Fruit fly (Drosophila melanogaster): ENCODE results near the gene CG15172.

Gene CG15172

dm6 chr2L:19069548-19070145 lies 47.4 kb downstream of the CG15172 start, which contains the start of gene CG10702 (continued):
- TF ChIP-seq Oaz (GFP tag; IDR thresholded peaks at IDR 0.05), result no peak
- TF ChIP-seq CG8388 (GFP tag; optimal IDR thresholded peaks at IDR 0.05), result no peak
- peak; percentile 5 for TF ChIP-seq Abd-B (GFP tag; optimal IDR thresholded peaks at IDR 0.05)
- no peak for TF ChIP-seq CG6175 (GFP tag; IDR thresholded peaks at IDR 0.05)
- TF ChIP-seq kah (GFP tag; optimal IDR thresholded peaks at IDR 0.05), result no peak
- TF ChIP-seq Spps (tag; optimal IDR thresholded peaks at IDR 0.05), result no peak
- no peak for TF ChIP-seq CG34422 (GFP tag; IDR thresholded peaks at IDR 0.05)
- TF ChIP-seq sqz (GFP tag; optimal IDR thresholded peaks at IDR 0.05), result no peak

dm6 chr2L:19071713-19072112 lies 49.5 kb downstream of the CG15172 start:
- TF ChIP-seq pnt (GFP tag; optimal IDR thresholded peaks at IDR 0.05), result no peak
